Worm (Caenorhabditis elegans) whole organism, late embryonic: ENCODE data around the gene acy-4.

Source experiments
- C08G9.2 ChIP-seq: sonication (generic microtip); optimal IDR thresholded peaks from 2 replicates; lab custom pipeline; 2016; ENCODE audit warnings: mild to moderate bottlenecking, missing genetic modification characterization, moderate library complexity, missing compliant biosample characterization
- C38D4.7 ChIP-seq: fragments of 200-800 bp; sonication (Bioruptor generic); optimal IDR thresholded peaks from 2 replicates; lab custom pipeline; 2018; ENCODE audit warnings: mild to moderate bottlenecking, missing genetic modification characterization, moderate library complexity, missing compliant biosample characterization
- K02D7.2 ChIP-seq: sonication (generic microtip); optimal IDR thresholded peaks from 2 replicates; lab custom pipeline; 2017; ENCODE audit warnings: mild to moderate bottlenecking, missing genetic modification characterization, missing compliant biosample characterization
- T23F11.4 ChIP-seq: fragments of 200-800 bp; sonication (Bioruptor generic); optimal IDR thresholded peaks from 2 replicates; lab custom pipeline; 2018; ENCODE audit warnings: mild to moderate bottlenecking, missing genetic modification characterization, missing compliant biosample characterization
- Y22D7AL.16 ChIP-seq: sonication (generic microtip); optimal IDR thresholded peaks from 2 replicates; lab custom pipeline; 2016; ENCODE audit warnings: missing genetic modification characterization, missing compliant biosample characterization
- ceh-2 ChIP-seq: sonication (generic microtip); optimal IDR thresholded peaks from 2 replicates; lab custom pipeline; 2016; ENCODE audit warnings: missing genotype, missing genetic modification characterization, missing compliant biosample characterization
- ceh-22 ChIP-seq: sonication (generic microtip); optimal IDR thresholded peaks from 2 replicates; lab custom pipeline; 2017; ENCODE audit warnings: missing biosample characterization, missing genetic modification characterization
- ceh-24 ChIP-seq: sonication (generic microtip); optimal IDR thresholded peaks from 2 replicates; lab custom pipeline; 2016; ENCODE audit warnings: mild to moderate bottlenecking, missing genetic modification characterization, missing compliant biosample characterization
- ceh-31 ChIP-seq: sonication (generic microtip); optimal IDR thresholded peaks from 2 replicates; lab custom pipeline; 2016; ENCODE audit warnings: missing genetic modification characterization, missing compliant biosample characterization
- ceh-45 ChIP-seq: fragments of 200-800 bp; sonication (Bioruptor generic); IDR thresholded peaks from 2 replicates; pipeline ENCODE4 v1.3.6; 2022; ENCODE audit warnings: missing genetic modification reagents, missing genetic modification characterization, missing compliant biosample characterization
- ceh-48 ChIP-seq: sonication (generic microtip); optimal IDR thresholded peaks from 2 replicates; lab custom pipeline; 2016; ENCODE audit warnings: missing genetic modification characterization, inconsistent platforms, missing compliant biosample characterization
- ceh-6 ChIP-seq: fragments of 200-800 bp; sonication (Bioruptor generic); optimal IDR thresholded peaks from 2 replicates; lab custom pipeline; 2018; ENCODE audit warnings: mild to moderate bottlenecking, missing genetic modification characterization, missing compliant biosample characterization
- ceh-9 ChIP-seq: sonication (generic microtip); optimal IDR thresholded peaks from 2 replicates; lab custom pipeline; 2016; ENCODE audit warnings: mild to moderate bottlenecking, missing genetic modification characterization, inconsistent platforms, missing compliant biosample characterization
- dmd-4 ChIP-seq: sonication (generic microtip); optimal IDR thresholded peaks from 2 replicates; lab custom pipeline; 2016; ENCODE audit warnings: borderline replicate concordance, missing genetic modification characterization, missing compliant biosample characterization
- elt-4 ChIP-seq: sonication (generic microtip); optimal IDR thresholded peaks from 2 replicates; lab custom pipeline; 2016; ENCODE audit warnings: missing genetic modification characterization, missing compliant biosample characterization
- eyg-1 ChIP-seq: sonication (generic microtip); optimal IDR thresholded peaks from 2 replicates; lab custom pipeline; 2016; ENCODE audit warnings: missing genotype, missing genetic modification characterization, missing compliant biosample characterization
- gmeb-2 ChIP-seq: sonication (generic microtip); optimal IDR thresholded peaks from 2 replicates; lab custom pipeline; 2016; ENCODE audit warnings: missing genetic modification characterization, inconsistent platforms, missing compliant biosample characterization
- hlh-13 ChIP-seq: fragments of 200-800 bp; sonication (Bioruptor generic); optimal IDR thresholded peaks from 2 replicates; lab custom pipeline; 2018; ENCODE audit warnings: mild to moderate bottlenecking, missing genetic modification characterization, missing compliant biosample characterization
- hlh-15 ChIP-seq: sonication (generic microtip); optimal IDR thresholded peaks from 2 replicates; lab custom pipeline; 2016; ENCODE audit warnings: missing genetic modification characterization, missing compliant biosample characterization
- hlh-8 ChIP-seq: sonication (generic microtip); optimal IDR thresholded peaks from 2 replicates; lab custom pipeline; 2016; ENCODE audit warnings: missing genotype, missing genetic modification characterization, missing compliant biosample characterization
- lin-11 ChIP-seq: fragments of 200-800 bp; sonication (Bioruptor generic); optimal IDR thresholded peaks from 2 replicates; lab custom pipeline; 2018; ENCODE audit warnings: mild to moderate bottlenecking, missing genetic modification characterization, missing compliant biosample characterization
- mec-3 ChIP-seq: sonication (generic microtip); optimal IDR thresholded peaks from 2 replicates; lab custom pipeline; 2016; ENCODE audit warnings: borderline replicate concordance, missing genetic modification characterization, missing compliant biosample characterization
- nhr-232 ChIP-seq: sonication (generic microtip); optimal IDR thresholded peaks from 2 replicates; lab custom pipeline; 2016; ENCODE audit warnings: missing genetic modification characterization, missing compliant biosample characterization
- npax-4 ChIP-seq: sonication (generic microtip); optimal IDR thresholded peaks from 2 replicates; lab custom pipeline; 2016; ENCODE audit warnings: missing genetic modification characterization, missing compliant biosample characterization
- pag-3 ChIP-seq: sonication (generic microtip); optimal IDR thresholded peaks from 2 replicates; lab custom pipeline; 2016; ENCODE audit warnings: missing compliant biosample characterization, missing genetic modification characterization, borderline replicate concordance
- pat-9 ChIP-seq: fragments of 200-800 bp; sonication (Bioruptor generic); optimal IDR thresholded peaks from 2 replicates; lab custom pipeline; 2018; ENCODE audit warnings: mild to moderate bottlenecking, missing genetic modification characterization, moderate library complexity, missing compliant biosample characterization
- pha-2 ChIP-seq: sonication (generic microtip); optimal IDR thresholded peaks from 2 replicates; lab custom pipeline; 2017; ENCODE audit warnings: mild to moderate bottlenecking, missing genetic modification characterization, missing compliant biosample characterization
- pha-4 ChIP-seq: fragments of 150-350 bp; optimal IDR thresholded peaks from 2 replicates; lab custom pipeline; 2018; ENCODE audit warnings: missing biosample characterization, missing genetic modification reagents, missing genetic modification characterization
- pros-1 ChIP-seq: fragments of 150-350 bp; optimal IDR thresholded peaks from 2 replicates; lab custom pipeline; 2014; ENCODE audit warnings: missing biosample characterization, missing genetic modification reagents, missing genetic modification characterization
- rnt-1 ChIP-seq: sonication (generic microtip); optimal IDR thresholded peaks from 2 replicates; lab custom pipeline; 2016; ENCODE audit warnings: missing genetic modification characterization, missing compliant biosample characterization
- tbx-2 ChIP-seq: sonication (generic microtip); optimal IDR thresholded peaks from 2 replicates; lab custom pipeline; 2016; ENCODE audit warnings: missing genetic modification characterization, missing compliant biosample characterization
- tbx-7 ChIP-seq: sonication (generic microtip); optimal IDR thresholded peaks from 2 replicates; lab custom pipeline; 2016; ENCODE audit warnings: missing genotype, missing genetic modification characterization, missing compliant biosample characterization
- unc-3 ChIP-seq, 2 experiments: fragments of 200-800 bp in 1 of 2; sonication (Bioruptor generic) in 1 of 2; sonication (generic microtip) in 1 of 2; conservative IDR thresholded peaks in 1 of 2; optimal IDR thresholded peaks in 1 of 2; 2 replicates each; pipeline versions ENCODE4 v1.3.6 to Lab custom; 2016 to 2022; ENCODE audit warnings: missing compliant biosample characterization in 2 of 2, missing genetic modification characterization in 2 of 2, missing genetic modification reagents in 1 of 2
- unc-42 ChIP-seq: sonication (generic microtip); optimal IDR thresholded peaks from 2 replicates; lab custom pipeline; 2016; ENCODE audit warnings: missing genotype, missing genetic modification characterization, missing compliant biosample characterization
- unc-55 ChIP-seq: sonication (generic microtip); optimal IDR thresholded peaks from 2 replicates; lab custom pipeline; 2017; ENCODE audit warnings: missing biosample characterization, missing genetic modification reagents, missing genetic modification characterization

acy-4 gene

DNA sequence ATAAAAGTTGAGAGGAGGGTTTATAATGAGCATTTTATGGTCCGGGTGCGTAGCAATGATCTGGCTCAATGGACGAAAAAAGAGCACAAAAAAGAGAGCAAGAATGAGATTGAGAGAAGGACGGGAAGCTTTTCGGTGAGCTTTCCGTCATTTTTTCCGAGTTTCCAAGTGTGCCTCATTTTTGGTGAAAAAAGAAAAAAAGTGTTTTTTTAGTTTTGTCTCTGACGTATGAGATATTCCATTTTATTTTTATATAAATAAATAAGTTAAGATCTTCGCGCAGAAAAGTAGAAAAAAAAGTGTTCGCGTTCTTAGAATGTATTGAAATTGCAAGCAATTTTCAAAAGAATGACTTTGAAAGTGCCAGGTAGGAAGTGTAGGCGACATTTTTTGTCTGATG lies 10.7 kb downstream of the acy-4 start, which contains the start of gene memb-2:
Gene memb-2, minus strand, starts transcription at position 101 of the 400 bp plus-strand sequence.
- TF ChIP-seq tbx-2 (no peak), pag-3 (tag; lab: Kevin White, UChicago) (no peak), gmeb-2 (tag; lab: Kevin White, UChicago) (no peak), hlh-15 (no peak), nhr-232 (no peak), T23F11.4 (no peak), pha-2 (no peak), unc-55 (GFP tag; lab: Kevin White, UChicago) (no peak), ceh-24 (tag; lab: Kevin White, UChicago) (no peak), ceh-22 (tag; lab: Kevin White, UChicago) (no peak), dmd-4 (tag; lab: Kevin White, UChicago) (no peak), K02D7.2 (no peak)

DNA sequence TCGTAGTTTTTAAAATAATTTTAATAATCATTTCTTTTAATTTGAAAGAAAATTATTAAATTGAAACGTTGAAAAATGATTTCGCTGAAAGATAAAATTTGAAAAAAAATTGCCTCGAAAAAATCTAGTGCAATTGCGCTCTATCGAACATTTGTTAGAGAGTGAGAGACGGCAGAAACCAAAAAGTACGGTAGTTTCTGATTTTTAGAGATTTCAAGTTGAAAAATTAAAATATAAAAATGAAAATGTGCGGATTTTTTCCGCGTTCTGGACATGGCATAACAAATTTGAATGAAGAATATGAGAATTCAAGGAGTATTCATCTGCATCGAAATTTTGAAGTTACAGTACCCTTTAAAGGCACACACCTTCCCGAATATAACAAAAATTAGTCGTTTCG lies 11.3 kb downstream of the acy-4 start:
- TF ChIP-seq nhr-232 (no peak), tbx-7 (no peak), ceh-45 (no peak), C38D4.7 (GFP tag; lab: Kevin White, UChicago) (no peak), unc-42 (no peak), hlh-8 (tag; lab: Kevin White, UChicago) (no peak), T23F11.4 (no peak), lin-11 (tag; lab: Kevin White, UChicago) (no peak), ceh-2 (tag; lab: Kevin White, UChicago) (no peak), K02D7.2 (no peak), tbx-2 (no peak), pha-2 (no peak), eyg-1 (no peak)

DNA sequence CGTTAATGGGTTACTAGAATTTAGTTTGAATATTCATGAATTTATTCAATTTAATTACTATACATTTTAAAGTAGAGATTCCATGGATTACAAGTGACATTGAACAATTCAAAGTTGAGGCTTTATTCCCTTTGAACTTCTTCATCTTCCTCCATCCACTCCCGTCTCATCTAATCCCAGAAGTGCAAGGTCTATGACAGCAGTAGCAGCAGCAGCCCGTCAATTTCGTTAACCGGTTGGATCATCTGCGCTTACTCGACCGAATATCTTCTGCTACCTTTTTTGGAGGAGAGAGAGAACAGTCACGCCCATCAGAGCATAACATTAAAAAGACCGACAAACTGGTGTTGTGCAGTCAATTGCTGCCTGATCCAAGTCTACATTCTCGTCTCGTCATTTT lies 13.4 kb downstream of the acy-4 start, which contains the start of gene M03E7.2:
Gene M03E7.2, plus strand, starts transcription at position 301 of the 400 bp plus-strand sequence.
- TF ChIP-seq C38D4.7 (GFP tag; lab: Kevin White, UChicago) (no peak), npax-4 (tag; lab: Kevin White, UChicago) (no peak), hlh-13 (GFP tag; lab: Kevin White, UChicago) (no peak), elt-4 (no peak), C08G9.2 (no peak), pat-9 (tag; lab: Kevin White, UChicago) (no peak), ceh-6 (GFP tag; lab: Kevin White, UChicago) (no peak), unc-55 (GFP tag; lab: Kevin White, UChicago) (no peak), ceh-2 (tag; lab: Kevin White, UChicago) (no peak), tbx-7 (no peak)

DNA sequence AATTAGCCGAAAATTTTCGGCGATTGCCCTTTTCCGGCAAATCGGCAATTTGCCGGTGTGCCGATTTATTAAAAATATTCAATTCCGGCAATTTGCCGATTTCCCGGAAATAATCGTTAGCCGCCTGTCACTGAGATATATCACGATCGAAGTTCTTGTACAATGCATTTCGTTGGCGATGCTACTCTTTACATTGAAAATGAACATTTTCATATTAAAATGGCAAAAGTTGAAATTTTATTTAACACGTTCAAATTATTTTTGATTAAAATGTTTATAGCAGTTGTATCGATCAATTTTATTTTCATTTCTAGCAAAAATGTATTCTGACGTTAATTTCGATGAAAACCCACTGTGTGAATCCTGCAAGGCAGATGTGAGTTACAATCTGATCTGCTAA lies 16.0 kb downstream of the acy-4 start, which contains the start of gene M03E7.3:
Gene M03E7.3, plus strand, starts transcription at position 301 of the 400 bp plus-strand sequence.
- TF ChIP-seq ceh-48 (tag; lab: Kevin White, UChicago): no peak
- no peak for TF ChIP-seq unc-3 (GFP tag; conservative IDR thresholded peaks at IDR 0.05; lab: Robert Waterston, UW)
- TF ChIP-seq unc-3 (tag; optimal IDR thresholded peaks at IDR 0.05; lab: Kevin White, UChicago): no peak
- TF ChIP-seq rnt-1 (tag; lab: Kevin White, UChicago): no peak
- no peak for TF ChIP-seq pha-4 (tag; lab: Kevin White, UChicago)

DNA sequence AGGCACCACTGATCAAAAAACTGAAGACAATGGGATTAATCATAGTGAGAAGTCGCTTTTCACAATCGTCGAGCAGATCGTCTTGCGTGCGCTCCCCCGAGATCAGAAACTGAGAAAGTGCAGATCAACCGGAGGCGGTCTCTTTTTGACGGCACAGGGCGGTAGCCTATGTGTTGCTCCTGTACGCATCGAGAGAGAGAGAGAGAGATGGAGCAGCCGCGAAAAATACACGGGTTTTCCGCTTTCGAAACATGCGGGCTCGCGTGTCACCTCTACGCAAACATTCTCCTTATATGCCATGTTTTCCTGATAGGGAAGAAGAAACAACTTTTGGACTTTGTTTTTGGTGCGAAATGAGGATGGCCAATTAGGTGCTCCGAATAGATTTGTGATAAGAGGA lies 17.6 kb downstream of the acy-4 start, which contains the start of gene lrpc-1:
Gene lrpc-1, minus strand, starts transcription at position 101 of the 400 bp plus-strand sequence.
- TF ChIP-seq tbx-7: no peak
- no peak for TF ChIP-seq mec-3 (tag; lab: Kevin White, UChicago)
- no peak for TF ChIP-seq pros-1 (tag; lab: Kevin White, UChicago)
- no peak for TF ChIP-seq ceh-31 (tag; lab: Kevin White, UChicago)
- no peak for TF ChIP-seq ceh-9 (tag; lab: Kevin White, UChicago)
- no peak for TF ChIP-seq Y22D7AL.16
- TF ChIP-seq npax-4 (tag; lab: Kevin White, UChicago): no peak
